Fruit fly (Drosophila melanogaster) whole organism, pupa: ENCODE results near the gene CG43355.

Experiments
- CG10348 ChIP-seq: fragments of 200-800 bp; sonication (Bioruptor generic); IDR thresholded peaks from 2 replicates; pipeline ENCODE4 v1.3.6; 2022; ENCODE audit warnings: missing biosample characterization, missing genetic modification characterization
- CG12605 ChIP-seq: fragments of 200-800 bp; sonication (Bioruptor generic); IDR thresholded peaks from 2 replicates; pipeline ENCODE4 v1.3.6; 2022; ENCODE audit warnings: missing biosample characterization, missing genetic modification characterization
- CG13204 ChIP-seq: fragments of 200-800 bp; sonication (Bioruptor generic); optimal IDR thresholded peaks from 2 replicates; lab custom pipeline; 2018; ENCODE audit warnings: missing biosample characterization, mild to moderate bottlenecking, missing genetic modification characterization, moderate library complexity
- CG14655 ChIP-seq: fragments of 200-800 bp; sonication (Bioruptor generic); optimal IDR thresholded peaks from 3 replicates; lab custom pipeline; 2017; ENCODE audit warnings: mild to moderate bottlenecking, missing biosample characterization, missing genetic modification reagents, missing genetic modification characterization
- CG15710 ChIP-seq: fragments of 200-800 bp; sonication (Bioruptor generic); optimal IDR thresholded peaks from 2 replicates; lab custom pipeline; 2018; ENCODE audit warnings: missing biosample characterization, mild to moderate bottlenecking, missing genetic modification characterization, moderate library complexity
- CG17806 ChIP-seq: fragments of 200-800 bp; sonication (Bioruptor generic); optimal IDR thresholded peaks from 2 replicates; lab custom pipeline; 2018; ENCODE audit warnings: missing biosample characterization, mild to moderate bottlenecking, missing genetic modification characterization, moderate library complexity
- CG32121 ChIP-seq: fragments of 200-800 bp; sonication (Bioruptor generic); IDR thresholded peaks from 2 replicates; pipeline ENCODE4 v1.3.6; 2022; ENCODE audit warnings: missing biosample characterization, missing genetic modification characterization
- CG34367 ChIP-seq: fragments of 200-800 bp; sonication (Bioruptor generic); optimal IDR thresholded peaks from 2 replicates; lab custom pipeline; 2018; ENCODE audit warnings: missing biosample characterization, mild to moderate bottlenecking, missing genetic modification characterization
- CG4496 ChIP-seq: fragments of 200-800 bp; sonication (Bioruptor generic); IDR thresholded peaks from 3 replicates; pipeline ENCODE4 v1.3.6; 2022; ENCODE audit warnings: missing biosample characterization, missing genetic modification characterization
- CG8159 ChIP-seq: fragments of 200-800 bp; sonication (Bioruptor generic); optimal IDR thresholded peaks from 3 replicates; lab custom pipeline; 2018; ENCODE audit warnings: missing biosample characterization, mild to moderate bottlenecking, missing genetic modification characterization, moderate library complexity
- CG8301 ChIP-seq: fragments of 200-800 bp; sonication (Bioruptor generic); optimal IDR thresholded peaks from 2 replicates; lab custom pipeline; 2018; ENCODE audit warnings: missing biosample characterization, mild to moderate bottlenecking, missing genetic modification characterization
- CG9948 ChIP-seq: fragments of 200-800 bp; sonication (Bioruptor generic); optimal IDR thresholded peaks from 2 replicates; lab custom pipeline; 2018; ENCODE audit warnings: missing biosample characterization, mild to moderate bottlenecking, missing genetic modification characterization, moderate library complexity
- D1 ChIP-seq: fragments of 200-800 bp; sonication (Bioruptor generic); optimal IDR thresholded peaks from 2 replicates; lab custom pipeline; 2018; ENCODE audit warnings: missing biosample characterization, mild to moderate bottlenecking, missing genetic modification characterization, moderate library complexity
- EcR ChIP-seq: fragments of 200-800 bp; sonication (Bioruptor generic); optimal IDR thresholded peaks from 3 replicates; lab custom pipeline; 2019; ENCODE audit warnings: missing biosample characterization, missing genetic modification characterization, mild to moderate bottlenecking, moderate library complexity, missing genetic modification reagents
- Ets98B ChIP-seq: fragments of 200-800 bp; sonication (Bioruptor generic); IDR thresholded peaks from 2 replicates; pipeline ENCODE4 v1.3.6; 2022; ENCODE audit warnings: missing biosample characterization, missing genetic modification characterization
- Pif1A ChIP-seq: fragments of 200-800 bp; sonication (Bioruptor generic); optimal IDR thresholded peaks from 3 replicates; lab custom pipeline; 2016; ENCODE audit warnings: missing biosample characterization, missing genetic modification characterization
- Pif1B ChIP-seq: fragments of 200-800 bp; sonication (Bioruptor generic); optimal IDR thresholded peaks from 3 replicates; lab custom pipeline; 2016; ENCODE audit warnings: missing biosample characterization, missing genetic modification characterization
- Snoo ChIP-seq: fragments of 200-800 bp; sonication (Bioruptor generic); optimal IDR thresholded peaks from 3 replicates; lab custom pipeline; 2017; ENCODE audit warnings: missing biosample characterization, mild to moderate bottlenecking, missing genetic modification characterization, inconsistent platforms
- fd96Ca ChIP-seq: fragments of 200-800 bp; sonication (Bioruptor generic); IDR thresholded peaks from 3 replicates; pipeline ENCODE4 v1.3.6; 2022; ENCODE audit warnings: missing biosample characterization, missing genetic modification characterization
- gl ChIP-seq: fragments of 200-800 bp; sonication (Bioruptor generic); optimal IDR thresholded peaks from 2 replicates; lab custom pipeline; 2018; ENCODE audit warnings: missing biosample characterization, mild to moderate bottlenecking, missing genetic modification characterization
- rn ChIP-seq: fragments of 200-800 bp; sonication (Bioruptor generic); IDR thresholded peaks from 2 replicates; pipeline ENCODE4 v1.3.6; 2022; ENCODE audit warnings: missing biosample characterization, missing genetic modification characterization

The CG43355 gene

DNA sequence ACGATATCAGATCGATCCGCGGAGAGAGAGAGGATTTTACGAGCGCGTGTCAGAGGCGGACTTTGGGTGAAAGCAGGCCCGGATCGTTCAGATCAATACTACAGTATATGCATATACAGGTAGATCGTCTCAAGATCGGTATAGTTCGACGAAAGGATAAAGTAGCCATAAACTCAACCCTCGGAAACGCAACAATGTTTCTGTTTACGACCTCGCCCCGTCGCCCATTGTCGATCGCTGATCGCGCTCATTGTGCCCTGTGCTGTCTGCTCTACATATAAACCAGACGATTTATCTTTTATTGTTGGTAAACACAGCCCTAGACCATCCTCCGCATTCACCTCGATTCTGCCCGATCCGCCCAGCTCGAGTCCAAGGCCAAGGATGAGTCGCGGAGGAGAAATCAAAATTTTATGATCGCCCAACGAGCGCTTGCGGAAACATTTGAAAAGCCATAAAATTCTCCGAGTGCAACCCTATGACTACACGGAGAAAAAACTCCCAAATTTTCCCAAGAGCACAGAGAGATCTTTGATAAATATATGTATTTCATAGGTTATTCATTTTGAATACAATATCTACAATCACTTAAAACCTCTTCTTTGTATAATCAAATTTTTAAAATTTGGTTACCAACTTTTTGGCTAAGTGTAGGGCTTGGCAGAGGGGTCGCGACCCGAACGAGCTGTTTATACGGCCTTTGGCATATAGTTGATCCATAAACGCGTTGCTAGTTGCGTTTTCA lies 31.7 kb upstream of the CG43355 start:
- TF ChIP-seq CG8159 (tag; lab: Kevin White, UChicago), result no peak
- TF ChIP-seq CG8301, result no peak
- TF ChIP-seq CG12605 (GFP tag; lab: Robert Waterston, UW), result no peak
- no peak for TF ChIP-seq CG17806
- no peak for TF ChIP-seq rn (GFP tag; lab: Robert Waterston, UW)
- TF ChIP-seq CG13204, result no peak
- no peak for TF ChIP-seq CG4496 (GFP tag; lab: Robert Waterston, UW)
- TF ChIP-seq gl (tag; lab: Kevin White, UChicago), result no peak
- TF ChIP-seq Snoo (tag; lab: Kevin White, UChicago), result no peak
- no peak for TF ChIP-seq Ets98B (GFP tag; lab: Robert Waterston, UW)
- TF ChIP-seq CG9948, result no peak
- TF ChIP-seq CG34367 (tag; lab: Kevin White, UChicago), result no peak
- no peak for TF ChIP-seq CG14655 (GFP tag; lab: Kevin White, UChicago)
- TF ChIP-seq EcR (GFP tag; lab: Kevin White, UChicago), result no peak
- no peak for TF ChIP-seq fd96Ca
- no peak for TF ChIP-seq Pif1B (GFP tag; lab: Kevin White, UChicago)
- no peak for TF ChIP-seq Pif1A (GFP tag; lab: Kevin White, UChicago)
- TF ChIP-seq CG10348 (GFP tag; lab: Robert Waterston, UW), result no peak

DNA sequence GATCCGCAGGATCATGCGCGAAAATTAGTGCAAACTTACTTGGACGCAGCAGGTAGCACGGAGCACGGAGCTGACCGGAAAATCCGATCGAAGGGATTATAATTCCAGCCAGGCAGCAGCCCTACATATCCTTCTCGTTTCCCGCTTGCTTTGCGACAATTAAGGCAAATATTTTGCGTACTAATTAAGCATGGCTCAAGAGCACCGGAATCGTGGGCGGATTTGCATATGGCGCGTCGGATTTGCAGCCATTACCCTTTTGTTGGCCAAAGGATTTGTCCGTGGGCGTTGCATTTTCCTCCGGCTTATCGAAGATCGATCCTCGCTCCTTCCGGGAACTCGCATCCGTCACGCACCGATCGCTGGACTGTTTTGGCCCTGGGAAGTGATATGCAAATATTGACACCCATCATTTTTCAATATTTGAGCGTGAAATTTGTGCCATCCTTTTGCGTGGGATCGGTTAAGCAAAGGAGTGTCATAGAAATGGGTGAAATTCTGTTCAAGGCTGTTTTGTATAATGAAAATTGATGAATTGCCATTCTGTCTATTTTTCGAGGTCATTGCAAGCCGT lies 28.9 kb upstream of the CG43355 start:
- no peak for TF ChIP-seq CG12605 (GFP tag; lab: Robert Waterston, UW)
- TF ChIP-seq CG14655 (GFP tag; lab: Kevin White, UChicago), result no peak
- TF ChIP-seq CG8301, result no peak
- no peak for TF ChIP-seq gl (tag; lab: Kevin White, UChicago)
- TF ChIP-seq EcR (GFP tag; lab: Kevin White, UChicago), result no peak
- TF ChIP-seq D1, result no peak
- no peak for TF ChIP-seq CG17806
- no peak for TF ChIP-seq Snoo (tag; lab: Kevin White, UChicago)
- no peak for TF ChIP-seq CG13204
- TF ChIP-seq CG8159 (tag; lab: Kevin White, UChicago), result no peak
- no peak for TF ChIP-seq CG4496 (GFP tag; lab: Robert Waterston, UW)
- TF ChIP-seq CG34367 (tag; lab: Kevin White, UChicago), result no peak
- TF ChIP-seq fd96Ca, result no peak
- TF ChIP-seq Pif1B (GFP tag; lab: Kevin White, UChicago), result no peak
- no peak for TF ChIP-seq CG9948

DNA sequence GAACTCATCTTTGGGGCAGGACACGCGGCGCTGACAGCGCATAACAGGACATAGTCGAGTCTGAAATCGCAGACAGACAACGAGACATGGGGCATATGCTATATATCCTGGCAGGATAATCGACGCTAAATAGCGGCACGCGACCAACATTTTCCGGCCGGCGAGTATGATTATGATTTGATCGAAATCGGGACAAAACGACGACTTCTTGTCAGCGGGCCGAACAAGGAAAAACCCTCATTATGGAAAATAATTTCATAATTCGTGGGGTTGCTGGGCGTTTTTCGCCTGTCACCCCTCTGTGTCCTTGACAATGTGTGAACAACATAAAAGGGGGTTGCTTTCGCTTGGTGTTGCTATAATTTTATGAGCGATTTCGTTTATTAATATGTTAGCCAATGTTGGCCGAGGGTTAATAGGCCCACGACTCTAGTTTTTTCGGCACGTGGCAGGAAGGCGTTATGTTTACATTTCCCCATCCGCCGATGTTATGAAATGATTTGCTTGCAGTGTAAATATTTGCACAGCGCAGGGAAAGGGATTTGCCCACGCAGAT lies 27.8 kb upstream of the CG43355 start:
- no peak for TF ChIP-seq CG32121
- no peak for TF ChIP-seq gl (tag; lab: Kevin White, UChicago)
- no peak for TF ChIP-seq CG17806
- no peak for TF ChIP-seq CG4496 (GFP tag; lab: Robert Waterston, UW)
- TF ChIP-seq rn (GFP tag; lab: Robert Waterston, UW), result no peak
- no peak for TF ChIP-seq CG12605 (GFP tag; lab: Robert Waterston, UW)
- no peak for TF ChIP-seq CG9948
- no peak for TF ChIP-seq fd96Ca
- TF ChIP-seq CG10348 (GFP tag; lab: Robert Waterston, UW), result no peak
- no peak for TF ChIP-seq CG34367 (tag; lab: Kevin White, UChicago)
- TF ChIP-seq CG13204, result no peak
- no peak for TF ChIP-seq CG8301

DNA sequence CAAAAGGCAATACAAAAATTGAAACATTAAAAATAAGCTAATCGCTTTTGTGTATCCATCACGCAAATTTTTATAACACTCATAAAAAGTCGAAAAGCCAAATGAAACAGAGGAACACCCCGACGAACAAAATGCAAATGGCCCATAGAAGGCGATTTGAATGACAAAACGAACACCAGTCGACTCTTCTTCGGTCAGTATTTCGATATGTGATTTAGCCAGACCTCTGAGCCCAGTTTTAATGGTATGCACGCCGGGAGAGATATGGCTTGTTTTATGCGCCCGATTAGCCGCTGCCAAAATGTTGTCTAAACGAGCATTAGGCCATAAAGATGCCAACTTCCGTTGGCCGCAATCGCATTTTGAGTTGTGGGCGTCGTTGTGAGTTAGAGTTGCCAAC lies 16.4 kb upstream of the CG43355 start:
- TF ChIP-seq Ets98B (GFP tag; lab: Robert Waterston, UW) (no peak), CG34367 (tag; lab: Kevin White, UChicago) (no peak), CG13204 (no peak), D1 (no peak), CG17806 (no peak), CG8159 (tag; lab: Kevin White, UChicago) (no peak), rn (GFP tag; lab: Robert Waterston, UW) (no peak), Pif1B (GFP tag; lab: Kevin White, UChicago) (no peak), CG15710 (tag; lab: Kevin White, UChicago) (no peak), CG10348 (GFP tag; lab: Robert Waterston, UW) (no peak), fd96Ca (no peak), Pif1A (GFP tag; lab: Kevin White, UChicago) (no peak), CG9948 (no peak), CG12605 (GFP tag; lab: Robert Waterston, UW) (no peak), CG14655 (GFP tag; lab: Kevin White, UChicago) (no peak), CG8301 (no peak)

DNA sequence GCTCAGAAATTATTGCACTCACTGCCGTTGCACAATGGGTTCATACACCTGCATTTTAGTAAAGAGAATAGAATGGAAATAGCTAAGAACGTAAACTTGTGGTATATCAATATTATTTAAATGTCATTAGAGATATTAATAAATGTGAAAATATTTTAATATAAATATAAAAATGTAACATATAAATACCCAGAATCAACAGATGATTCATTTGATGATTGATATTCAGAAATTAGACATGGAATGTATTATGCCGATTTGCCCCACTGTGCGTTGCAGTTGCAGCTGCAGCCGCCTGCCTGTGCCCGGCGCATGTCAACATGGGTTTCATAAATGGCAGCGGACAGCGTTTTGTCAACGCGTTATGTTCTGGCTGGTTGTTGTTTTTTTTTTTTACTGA lies 14.5 kb upstream of the CG43355 start:
- TF ChIP-seq rn (GFP tag; lab: Robert Waterston, UW) (no peak), CG14655 (GFP tag; lab: Kevin White, UChicago) (peak; percentile 38)
- TF ChIP-seq, all 21 proteins: peak for 1

DNA sequence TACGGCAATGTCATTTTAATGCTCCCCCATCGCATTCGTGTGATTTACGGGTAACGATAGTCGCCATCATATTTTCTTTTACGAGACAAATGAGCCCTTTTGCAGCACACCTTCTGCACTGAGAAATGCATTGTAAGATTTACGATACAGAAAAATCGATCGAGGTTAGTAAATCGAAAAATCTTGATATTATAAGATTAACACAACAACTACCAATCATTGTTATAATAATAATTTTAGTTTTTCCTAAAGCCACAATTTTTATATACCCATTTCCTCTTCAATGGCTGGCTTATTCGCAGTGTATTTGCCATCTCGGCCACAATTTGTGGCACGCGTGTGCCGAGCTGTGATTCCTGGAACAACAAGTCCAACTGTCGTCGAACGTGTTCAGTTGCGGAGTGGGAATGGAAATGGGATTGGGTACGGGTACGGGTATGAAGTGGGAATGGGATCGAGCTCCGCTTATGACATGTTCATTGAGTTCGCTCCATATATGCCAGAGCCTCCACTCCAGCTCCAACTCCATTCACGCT lies 12.5 kb upstream of the CG43355 start:
- TF ChIP-seq CG4496 (GFP tag; lab: Robert Waterston, UW) (no peak), CG10348 (GFP tag; lab: Robert Waterston, UW) (no peak), EcR (GFP tag; lab: Kevin White, UChicago) (no peak), CG8301 (no peak), gl (tag; lab: Kevin White, UChicago) (no peak), D1 (no peak)
